Worm (Caenorhabditis elegans): ENCODE results near the gene H10E21.1.

- TF ChIP-seq pha-4 (tag; optimal IDR thresholded peaks at IDR 0.05), result no peak
- no peak for TF ChIP-seq nhr-76 (tag; optimal IDR thresholded peaks at IDR 0.05)
- TF ChIP-seq drap-1 (GFP tag; optimal IDR thresholded peaks at IDR 0.05), result no peak
- no peak for TF ChIP-seq mep-1 (tag; optimal IDR thresholded peaks at IDR 0.05)
- no peak for TF ChIP-seq lin-13 (tag; optimal IDR thresholded peaks at IDR 0.05)
- no peak for TF ChIP-seq unc-39 (tag; optimal IDR thresholded peaks at IDR 0.05)
- TF ChIP-seq cnd-1 (tag; optimal IDR thresholded peaks at IDR 0.05), result no peak
- no peak for TF ChIP-seq ces-1 (GFP tag; optimal IDR thresholded peaks at IDR 0.05)
- TF ChIP-seq ztf-11 (tag; optimal IDR thresholded peaks at IDR 0.05), result no peak
- TF ChIP-seq unc-62 (GFP tag; optimal IDR thresholded peaks at IDR 0.05), result no peak
- TF ChIP-seq ceh-39 (tag; optimal IDR thresholded peaks at IDR 0.05), result no peak
Measured at ce11 chrIII:40580-41113, 25.1 kb downstream of the H10E21.1 start, which contains the start of gene col-88.

All from whole organism, mixed stage, embryonic.